Fruit fly (Drosophila melanogaster) whole organism, embryonic: ENCODE results near the gene Cyp28c1.

Experiments used
- Bteb2 ChIP-seq: fragments of 200-800 bp; sonication (Bioruptor generic); optimal IDR thresholded peaks from 2 replicates; lab custom pipeline; 2016; ENCODE audit warnings: missing biosample characterization, missing genetic modification characterization
- CG1024 ChIP-seq: fragments of 200-800 bp; sonication (Bioruptor generic); IDR thresholded peaks from 2 replicates; pipeline ENCODE4 v1.3.6; 2022; ENCODE audit warnings: missing biosample characterization, missing genetic modification characterization
- CG10267 ChIP-seq: fragments of 200-800 bp; sonication (Bioruptor generic); optimal IDR thresholded peaks from 2 replicates; lab custom pipeline; 2018; ENCODE audit warnings: missing biosample characterization, mild to moderate bottlenecking, missing genetic modification characterization, moderate library complexity
- CG10565 ChIP-seq: fragments of 200-800 bp; sonication (Bioruptor generic); optimal IDR thresholded peaks from 3 replicates; lab custom pipeline; 2016; ENCODE audit warnings: missing biosample characterization, mild to moderate bottlenecking, missing genetic modification characterization
- CG12071 ChIP-seq: fragments of 200-800 bp; sonication (Bioruptor generic); optimal IDR thresholded peaks from 3 replicates; lab custom pipeline; 2018; ENCODE audit warnings: missing biosample characterization, mild to moderate bottlenecking, missing genetic modification characterization
- CG12769 ChIP-seq: fragments of 200-800 bp; sonication (Bioruptor generic); optimal IDR thresholded peaks from 2 replicates; lab custom pipeline; 2019; ENCODE audit warnings: missing biosample characterization, mild to moderate bottlenecking, missing genetic modification characterization, moderate library complexity
- CG13296 ChIP-seq: fragments of 200-800 bp; sonication (Bioruptor generic); optimal IDR thresholded peaks from 3 replicates; lab custom pipeline; 2018; ENCODE audit warnings: missing biosample characterization, mild to moderate bottlenecking, missing genetic modification characterization
- CG14667 ChIP-seq: fragments of 200-800 bp; sonication (Bioruptor generic); IDR thresholded peaks from 2 replicates; pipeline ENCODE4 v1.3.6; 2022; ENCODE audit warnings: missing biosample characterization, missing genetic modification characterization
- CG15011 ChIP-seq: fragments of 200-800 bp; sonication (Bioruptor generic); optimal IDR thresholded peaks from 3 replicates; lab custom pipeline; 2018; ENCODE audit warnings: missing biosample characterization, mild to moderate bottlenecking, missing genetic modification characterization
- CG2116 ChIP-seq: fragments of 200-800 bp; sonication (Bioruptor generic); optimal IDR thresholded peaks from 3 replicates; lab custom pipeline; 2018; ENCODE audit warnings: missing biosample characterization, mild to moderate bottlenecking, missing genetic modification characterization
- CG2199 ChIP-seq: fragments of 200-800 bp; sonication (Bioruptor generic); IDR thresholded peaks from 3 replicates; pipeline ENCODE4 v1.3.6; 2022; ENCODE audit warnings: missing biosample characterization, missing genetic modification characterization
- CG2712 ChIP-seq: fragments of 200-800 bp; optimal IDR thresholded peaks from 3 replicates; lab custom pipeline; 2019; ENCODE audit warnings: missing biosample characterization, mild to moderate bottlenecking, missing genetic modification characterization, moderate library complexity
- CG2875 ChIP-seq: fragments of 200-800 bp; sonication (Bioruptor generic); optimal IDR thresholded peaks from 2 replicates; lab custom pipeline; 2017; ENCODE audit warnings: missing biosample characterization, mild to moderate bottlenecking, missing genetic modification characterization, missing genetic modification reagents
- CG31441 ChIP-seq: fragments of 200-800 bp; sonication (Bioruptor generic); IDR thresholded peaks from 2 replicates; pipeline ENCODE4 v1.3.6; 2022; ENCODE audit warnings: missing biosample characterization, missing genetic modification characterization
- CG33213 ChIP-seq: fragments of 200-800 bp; sonication (Bioruptor generic); optimal IDR thresholded peaks from 3 replicates; lab custom pipeline; 2016; ENCODE audit warnings: missing biosample characterization, missing genetic modification characterization
- CG4854 ChIP-seq: fragments of 200-800 bp; sonication (Bioruptor generic); optimal IDR thresholded peaks from 2 replicates; lab custom pipeline; 2016; ENCODE audit warnings: missing biosample characterization, missing genetic modification characterization, inconsistent platforms
- CG6254 ChIP-seq: fragments of 200-800 bp; sonication (Bioruptor generic); optimal IDR thresholded peaks from 3 replicates; lab custom pipeline; 2017; ENCODE audit warnings: mild to moderate bottlenecking, missing biosample characterization, missing genetic modification reagents, missing genetic modification characterization
- CG7928 ChIP-seq: fragments of 200-800 bp; sonication (Bioruptor generic); optimal IDR thresholded peaks from 2 replicates; lab custom pipeline; 2017; ENCODE audit warnings: missing biosample characterization, mild to moderate bottlenecking, missing genetic modification characterization
- CG8281 ChIP-seq: fragments of 200-800 bp; sonication (Bioruptor generic); optimal IDR thresholded peaks from 2 replicates; lab custom pipeline; 2018; ENCODE audit warnings: missing biosample characterization, mild to moderate bottlenecking, missing genetic modification characterization, moderate library complexity
- CG8290 ChIP-seq, 3 experiments: fragments of 200-800 bp; sonication (Bioruptor generic); optimal IDR thresholded peaks; 2 replicates each; lab custom pipeline; 2016 to 2019; ENCODE audit warnings: missing biosample characterization in 3 of 3, missing genetic modification characterization in 3 of 3, mild to moderate bottlenecking in 2 of 3, moderate library complexity in 1 of 3
- CG8359 ChIP-seq: fragments of 200-800 bp; sonication (Bioruptor generic); optimal IDR thresholded peaks from 2 replicates; lab custom pipeline; 2017; ENCODE audit warnings: missing biosample characterization, mild to moderate bottlenecking, missing genetic modification characterization, borderline replicate concordance
- CG8924 ChIP-seq: fragments of 200-800 bp; optimal IDR thresholded peaks from 3 replicates; lab custom pipeline; 2019; ENCODE audit warnings: missing biosample characterization, mild to moderate bottlenecking, missing genetic modification characterization, moderate library complexity
- HHEX ChIP-seq: fragments of 200-800 bp; sonication (Bioruptor generic); optimal IDR thresholded peaks from 3 replicates; lab custom pipeline; 2017; ENCODE audit warnings: missing biosample characterization, mild to moderate bottlenecking, missing genetic modification characterization, missing genetic modification reagents
- HLHmδ ChIP-seq: fragments of 200-800 bp; sonication (Bioruptor generic); optimal IDR thresholded peaks from 2 replicates; lab custom pipeline; 2018; ENCODE audit warnings: missing biosample characterization, mild to moderate bottlenecking, missing genetic modification characterization, moderate library complexity
- Jarid2 ChIP-seq: fragments of 200-800 bp; sonication (Bioruptor generic); optimal IDR thresholded peaks from 3 replicates; lab custom pipeline; 2017; ENCODE audit warnings: mild to moderate bottlenecking, missing biosample characterization, missing genetic modification reagents, missing genetic modification characterization
- Med ChIP-seq: fragments of 200-800 bp; sonication (Bioruptor generic); peaks from one replicate; lab custom pipeline; 2016; ENCODE audit warnings: missing biosample characterization, missing genetic modification characterization, mild to moderate bottlenecking, inconsistent platforms, moderate library complexity
- NFAT ChIP-seq: fragments of 200-800 bp; sonication (Bioruptor generic); IDR thresholded peaks from 2 replicates; pipeline ENCODE4 v1.3.6; 2022; ENCODE audit warnings: missing biosample characterization, missing genetic modification characterization
- Nf-YA ChIP-seq: fragments of 200-800 bp; sonication (Bioruptor generic); IDR thresholded peaks from 2 replicates; pipeline ENCODE4 v1.3.6; 2022; ENCODE audit warnings: missing biosample characterization, missing genetic modification characterization
- Ssrp ChIP-seq: fragments of 200-800 bp; sonication (Bioruptor generic); optimal IDR thresholded peaks from 2 replicates; lab custom pipeline; 2018; ENCODE audit warnings: missing biosample characterization, mild to moderate bottlenecking, missing genetic modification characterization, moderate library complexity
- Xbp1 ChIP-seq: fragments of 200-800 bp; sonication (Bioruptor generic); optimal IDR thresholded peaks from 3 replicates; lab custom pipeline; 2016; ENCODE audit warnings: missing biosample characterization, mild to moderate bottlenecking, missing genetic modification characterization
- abd-A ChIP-seq: fragments of 200-800 bp; sonication (Bioruptor generic); optimal IDR thresholded peaks from 3 replicates; lab custom pipeline; 2019; ENCODE audit warnings: missing biosample characterization, mild to moderate bottlenecking, missing genetic modification characterization, moderate library complexity
- da ChIP-seq: fragments of 200-800 bp; sonication (Bioruptor generic); optimal IDR thresholded peaks from 2 replicates; lab custom pipeline; 2016; ENCODE audit warnings: missing biosample characterization, missing genetic modification characterization
- eve ChIP-seq, 2 experiments: fragments of >200 bp; optimal IDR thresholded peaks; 2 replicates each; lab custom pipeline; 2017; ENCODE audit warnings: missing biosample characterization in 2 of 2, missing genetic modification characterization in 2 of 2
- gcm2 ChIP-seq: fragments of 200-800 bp; sonication (Bioruptor generic); optimal IDR thresholded peaks from 2 replicates; lab custom pipeline; 2016; ENCODE audit warnings: missing biosample characterization, missing genetic modification characterization
- kah ChIP-seq: fragments of 200-800 bp; sonication (Bioruptor generic); optimal IDR thresholded peaks from 2 replicates; lab custom pipeline; 2018; ENCODE audit warnings: missing biosample characterization, mild to moderate bottlenecking, missing genetic modification characterization
- lmd ChIP-seq: fragments of 200-800 bp; sonication (Bioruptor generic); IDR thresholded peaks from 2 replicates; pipeline ENCODE4 v1.3.6; 2022; ENCODE audit warnings: missing biosample characterization, missing genetic modification characterization
- mld ChIP-seq: fragments of 200-800 bp; sonication (Bioruptor generic); IDR thresholded peaks from 3 replicates; pipeline ENCODE4 v1.3.6; 2022; ENCODE audit warnings: missing biosample characterization, missing genetic modification characterization; ENCODE audit not compliant: partially characterized antibody
- pb ChIP-seq: fragments of 200-800 bp; sonication (Bioruptor generic); optimal IDR thresholded peaks from 3 replicates; lab custom pipeline; 2016; ENCODE audit warnings: missing biosample characterization, missing genetic modification characterization
- pita ChIP-seq: fragments of 200-800 bp; sonication (Bioruptor generic); optimal IDR thresholded peaks from 2 replicates; lab custom pipeline; 2017; ENCODE audit warnings: missing biosample characterization, mild to moderate bottlenecking, missing genetic modification characterization
- repo ChIP-seq: fragments of 200-800 bp; sonication (Bioruptor generic); optimal IDR thresholded peaks from 2 replicates; lab custom pipeline; 2016; ENCODE audit warnings: missing biosample characterization, missing genetic modification characterization
- sc ChIP-seq, 3 experiments: fragments of >200 bp in 2 of 3; fragments of 200-800 bp in 1 of 3; sonication (Bioruptor generic) in 1 of 3; optimal IDR thresholded peaks; 2 replicates in 2 of 3; 3 replicates in 1 of 3; lab custom pipeline; 2017; ENCODE audit warnings: mild to moderate bottlenecking in 1 of 3, missing biosample characterization in 1 of 3, missing genetic modification characterization in 1 of 3, missing genetic modification reagents in 1 of 3
- sens ChIP-seq: fragments of 200-800 bp; sonication (Bioruptor generic); peaks from one replicate; lab custom pipeline; 2016; ENCODE audit warnings: missing biosample characterization, missing genetic modification characterization
- sens-2 ChIP-seq: fragments of 200-800 bp; sonication (Bioruptor generic); IDR thresholded peaks from 2 replicates; pipeline ENCODE4 v1.3.6; 2022; ENCODE audit warnings: missing biosample characterization, missing genetic modification characterization
- tll ChIP-seq, 2 experiments: fragments of 200-800 bp in 1 of 2; fragments of >200 bp in 1 of 2; sonication (Bioruptor generic) in 1 of 2; optimal IDR thresholded peaks; 2 replicates each; lab custom pipeline; 2017 to 2019; ENCODE audit warnings: missing biosample characterization in 2 of 2, missing genetic modification characterization in 2 of 2, mild to moderate bottlenecking in 1 of 2, moderate library complexity in 1 of 2
- tna ChIP-seq: fragments of 200-800 bp; sonication (Bioruptor generic); IDR thresholded peaks from 2 replicates; pipeline ENCODE4 v1.3.6; 2022; ENCODE audit warnings: missing biosample characterization, missing genetic modification characterization; ENCODE audit not compliant: partially characterized antibody
- trh ChIP-seq: fragments of 200-800 bp; sonication (Bioruptor generic); optimal IDR thresholded peaks from 2 replicates; lab custom pipeline; 2016; ENCODE audit warnings: missing biosample characterization, missing genetic modification characterization
- wor ChIP-seq: fragments of 200-800 bp; sonication (Bioruptor generic); IDR thresholded peaks from 2 replicates; pipeline ENCODE4 v1.3.6; 2022; ENCODE audit warnings: missing biosample characterization, missing genetic modification characterization
- z ChIP-seq: fragments of 200-800 bp; sonication (Bioruptor generic); IDR thresholded peaks from 3 replicates; pipeline ENCODE4 v1.3.6; 2022; ENCODE audit warnings: missing biosample characterization, missing genetic modification characterization

The Cyp28c1 gene

dm6 chrX:11854758-11855465 lies 15.5 kb downstream of the Cyp28c1 start, which contains the start of the genes CG10347 and ATP7 (continued):
- no peak for TF ChIP-seq CG14667 (GFP tag; lab: Robert Waterston, UW)
- TF ChIP-seq CG12769 (tag; lab: Kevin White, UChicago), result peak; percentile 5
- TF ChIP-seq CG8924 (tag; lab: Kevin White, UChicago), result peak; percentile 41
- 0 out of 2 replicates have a peak, but pooled peaks have one; percentile 21 for TF ChIP-seq CG31441
- TF ChIP-seq Med (GFP tag; lab: Kevin White, UChicago), result peak; percentile 86
- peak; percentile 6 for TF ChIP-seq CG13296 (GFP tag; lab: Kevin White, UChicago)
- no peak for TF ChIP-seq pita (GFP tag; lab: Kevin White, UChicago)
- TF ChIP-seq da (GFP tag; lab: Kevin White, UChicago), result no peak
- no peak for TF ChIP-seq CG2875 (GFP tag; lab: Kevin White, UChicago)
- TF ChIP-seq trh (GFP tag; lab: Kevin White, UChicago), result no peak
- peak; percentile 83 for TF ChIP-seq CG2116 (GFP tag; lab: Kevin White, UChicago)
- no peak; the same call in 2 of the 3 replicates for TF ChIP-seq mld (GFP tag; lab: Robert Waterston, UW)
- TF ChIP-seq CG33213 (GFP tag; lab: Kevin White, UChicago), result no peak
- TF ChIP-seq CG2199 (GFP tag; lab: Robert Waterston, UW), result no peak
- TF ChIP-seq kah, result no peak
- TF ChIP-seq pb (GFP tag; lab: Kevin White, UChicago), result no peak
- no peak for TF ChIP-seq CG12071 (GFP tag; lab: Kevin White, UChicago)
- TF ChIP-seq CG7928 (GFP tag; lab: Kevin White, UChicago), result no peak
- TF ChIP-seq tll (GFP tag; optimal IDR thresholded peaks at IDR 0.05; lab: Kevin White, UChicago), result no peak
- TF ChIP-seq CG8290 (GFP tag; optimal IDR thresholded peaks at IDR 0.05; lab: Kevin White, UChicago), result no peak
- TF ChIP-seq CG8290 (tag; optimal IDR thresholded peaks at IDR 0.05; lab: Kevin White, UChicago), result peak in 1 of 2 experiments; percentile 35
- TF ChIP-seq tna (GFP tag; lab: Robert Waterston, UW), result peak; percentile 82
- no peak for TF ChIP-seq wor (GFP tag; lab: Robert Waterston, UW)
- TF ChIP-seq sens (GFP tag; lab: Kevin White, UChicago), result peak; percentile 90
- TF ChIP-seq HLHmδ (GFP tag; lab: Kevin White, UChicago), result no peak
- no peak for TF ChIP-seq Xbp1
- TF ChIP-seq eve (GFP tag; optimal IDR thresholded peaks at IDR 0.05; lab: Kevin White, UChicago), result no peak
- no peak for TF ChIP-seq CG8359 (GFP tag; lab: Kevin White, UChicago)
- no peak for TF ChIP-seq CG6254
- TF ChIP-seq CG2712 (tag; lab: Kevin White, UChicago), result peak; percentile 44
- TF ChIP-seq Jarid2 (GFP tag; lab: Kevin White, UChicago), result peak; percentile 80
- no peak for TF ChIP-seq abd-A (tag; lab: Kevin White, UChicago)
- no peak for TF ChIP-seq CG15011
- no peak for TF ChIP-seq CG1024 (GFP tag; lab: Robert Waterston, UW)
- TF ChIP-seq Ssrp, result no peak
- peak; percentile 25 for TF ChIP-seq repo (GFP tag; lab: Kevin White, UChicago)
- no peak for TF ChIP-seq sc (optimal IDR thresholded peaks at IDR 0.05; lab: Kevin White, UChicago)
- no peak for TF ChIP-seq sc (GFP tag; optimal IDR thresholded peaks at IDR 0.05; lab: Kevin White, UChicago)
- TF ChIP-seq CG10267 (tag; lab: Kevin White, UChicago), result peak; percentile 70
- no peak for TF ChIP-seq Nf-YA (GFP tag; lab: Robert Waterston, UW)
- no peak for TF ChIP-seq z (GFP tag; lab: Robert Waterston, UW)
- no peak for TF ChIP-seq gcm2 (GFP tag; lab: Kevin White, UChicago)
- no peak for TF ChIP-seq HHEX (GFP tag; lab: Kevin White, UChicago)
- TF ChIP-seq NFAT (GFP tag; lab: Robert Waterston, UW), result no peak
- peak; percentile 13 for TF ChIP-seq Bteb2 (GFP tag; lab: Kevin White, UChicago)
- no peak for TF ChIP-seq CG10565 (GFP tag; lab: Kevin White, UChicago)
- TF ChIP-seq lmd, result no peak
- TF ChIP-seq CG8281 (tag; lab: Kevin White, UChicago), result no peak
- no peak for TF ChIP-seq CG4854 (GFP tag; lab: Kevin White, UChicago)
- no peak for TF ChIP-seq sens-2
